Worm (Caenorhabditis elegans) whole organism, dauer: ENCODE data around the gene C29A12.22.

Experiments used
- unc-62 ChIP-seq: sonication (generic microtip); optimal IDR thresholded peaks from 2 replicates; lab custom pipeline; 2017; ENCODE audit warnings: missing biosample characterization, missing genetic modification reagents, missing genetic modification characterization

C29A12.22 gene

ce11 chrV:10811763-10812162 is at the start of gene C29A12.22:
Gene C29A12.22, plus strand, starts transcription at chrV:10812063.
- TF ChIP-seq unc-62 (GFP tag; lab: Kevin White, UChicago): no peak

DNA sequence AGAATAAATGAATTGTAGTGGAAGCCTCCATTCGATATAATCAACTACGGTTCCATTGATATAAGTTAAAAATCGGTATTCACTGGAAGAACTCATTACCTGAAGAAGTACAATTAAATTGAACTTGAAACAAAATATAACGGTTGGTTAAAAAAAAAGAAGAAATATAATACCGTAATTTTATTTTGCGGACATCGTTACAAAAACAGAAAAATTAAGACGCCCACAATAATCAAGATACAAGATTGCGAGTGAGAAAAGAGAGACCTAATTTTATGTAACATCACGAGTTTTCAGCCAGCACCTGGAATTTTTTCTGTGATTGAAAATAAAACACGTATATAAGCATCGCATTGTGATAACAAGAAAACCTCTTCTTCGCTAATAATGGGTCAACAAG is 49.2 kb upstream of the C29A12.22 start, which contains the start of gene sre-6:
TSS of gene sre-6 (minus strand) at position 101 of the 400 bp plus-strand sequence.
- TF ChIP-seq unc-62 (GFP tag; lab: Kevin White, UChicago): no peak

DNA sequence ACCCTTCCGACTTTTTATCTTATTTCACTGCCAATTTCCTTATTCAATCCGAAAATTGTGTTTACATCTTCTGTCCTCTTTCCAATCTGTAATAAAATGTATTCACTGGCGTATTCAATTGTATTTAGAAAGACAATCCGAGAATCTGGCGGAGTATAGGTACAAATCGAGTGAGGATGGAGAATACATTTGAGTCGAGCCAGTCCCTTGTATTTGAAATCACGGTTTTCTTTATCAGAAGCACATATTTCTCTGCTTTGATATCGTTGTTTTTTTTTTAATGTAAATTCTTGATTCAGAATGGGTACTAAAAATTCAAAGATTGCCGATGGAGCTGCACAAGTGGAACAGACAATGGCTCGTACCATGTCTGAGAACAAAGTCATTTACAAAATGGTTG is 47.8 kb upstream of the C29A12.22 start, which contains the start of gene ocr-1:
TSS of gene ocr-1 (plus strand) at position 301 of the 400 bp plus-strand sequence.
- TF ChIP-seq unc-62 (GFP tag; lab: Kevin White, UChicago): no peak

DNA sequence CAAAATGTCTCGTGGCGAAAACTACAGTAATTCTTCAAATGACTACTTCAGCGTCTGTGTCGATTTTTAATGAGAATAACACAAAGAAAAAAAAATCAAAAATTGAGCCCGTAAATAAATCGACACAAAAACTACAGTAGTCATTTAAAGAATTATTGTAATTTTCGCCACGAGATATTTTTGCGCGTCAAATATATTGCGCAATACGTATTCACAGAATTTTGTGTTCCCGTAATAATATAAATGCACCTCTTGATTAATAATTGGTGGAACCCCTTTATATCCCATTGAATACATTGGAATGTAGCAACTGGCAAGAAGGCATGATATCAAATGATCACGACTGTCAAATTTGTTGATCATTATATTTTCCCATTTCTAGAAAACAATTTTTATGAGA is 43.0 kb upstream of the C29A12.22 start:
- TF ChIP-seq unc-62 (GFP tag; lab: Kevin White, UChicago): no peak

- no peak for TF ChIP-seq unc-62 (GFP tag; lab: Kevin White, UChicago)
Observed at ce11 chrV:10770026-10770425, 41.8 kb upstream of the C29A12.22 start, which contains the start of the genes D1054.1 and pas-2. Gene D1054.1, minus strand, starts transcription at chrV:10770217. Gene pas-2, plus strand, starts transcription at chrV:10770368.

- TF ChIP-seq unc-62 (GFP tag; lab: Kevin White, UChicago): no peak
Observed at ce11 chrV:10771390-10771789, 40.5 kb upstream of the C29A12.22 start, which contains the start of gene D1054.3. Gene D1054.3, plus strand, starts transcription at chrV:10771451.

DNA sequence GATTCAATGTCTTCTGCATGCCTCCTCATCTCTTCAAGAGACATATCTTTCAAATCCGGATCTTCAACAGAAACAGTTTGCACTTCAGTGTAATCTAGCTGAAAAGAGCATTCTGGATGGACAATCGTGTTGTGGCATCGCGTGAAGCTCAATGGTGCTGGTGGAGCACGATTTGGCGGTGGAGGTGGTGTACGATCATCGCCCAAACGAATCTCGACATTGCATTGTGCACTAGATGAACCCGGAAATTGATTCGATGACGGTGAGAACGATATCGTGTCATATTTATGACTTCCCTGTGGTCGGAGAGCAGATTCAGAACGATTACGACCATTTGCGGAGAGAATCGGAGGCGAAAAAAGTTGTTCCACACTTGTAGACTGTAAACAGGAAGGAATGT is 38.6 kb upstream of the C29A12.22 start:
- no peak for TF ChIP-seq unc-62 (GFP tag; lab: Kevin White, UChicago)

DNA sequence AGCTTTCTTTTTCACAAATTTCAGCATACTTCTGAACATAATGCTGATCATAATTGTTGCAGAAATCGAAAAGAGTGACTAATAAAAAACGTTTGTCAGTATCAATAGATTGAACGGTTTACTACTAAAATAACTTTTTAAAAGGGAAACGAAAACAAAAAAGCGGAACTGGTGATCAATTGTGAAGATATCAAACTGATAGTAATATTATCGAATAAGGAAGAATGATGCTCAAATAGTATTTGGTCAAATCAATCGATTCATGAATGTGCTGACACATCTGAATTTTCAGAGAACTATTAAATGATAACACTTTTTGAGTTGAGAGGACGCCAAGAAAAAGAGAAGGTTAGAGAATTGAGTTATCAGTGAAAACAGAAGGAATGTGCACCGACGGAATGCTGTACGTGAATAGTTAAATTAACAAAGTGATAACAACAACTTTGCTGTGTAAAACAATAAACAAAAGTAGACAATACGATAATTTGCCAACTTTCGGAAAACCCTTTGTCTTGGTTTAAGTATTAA is 35.3 kb upstream of the C29A12.22 start, which contains the start of gene D1054.5:
TSS of gene D1054.5 (minus strand) at position 51 of the 528 bp plus-strand sequence.
- TF ChIP-seq unc-62 (GFP tag; lab: Kevin White, UChicago): no peak

- TF ChIP-seq unc-62 (GFP tag; lab: Kevin White, UChicago): no peak
Observed at ce11 chrV:10784011-10784410, 27.9 kb upstream of the C29A12.22 start, which contains the start of gene D1054.8. Gene D1054.8, plus strand, starts transcription at chrV:10784311.

- no peak for TF ChIP-seq unc-62 (GFP tag; lab: Kevin White, UChicago)
Observed at ce11 chrV:10790921-10791320, 20.9 kb upstream of the C29A12.22 start, which contains the start of gene D1054.9. Gene D1054.9, minus strand, starts transcription at chrV:10791057.

DNA sequence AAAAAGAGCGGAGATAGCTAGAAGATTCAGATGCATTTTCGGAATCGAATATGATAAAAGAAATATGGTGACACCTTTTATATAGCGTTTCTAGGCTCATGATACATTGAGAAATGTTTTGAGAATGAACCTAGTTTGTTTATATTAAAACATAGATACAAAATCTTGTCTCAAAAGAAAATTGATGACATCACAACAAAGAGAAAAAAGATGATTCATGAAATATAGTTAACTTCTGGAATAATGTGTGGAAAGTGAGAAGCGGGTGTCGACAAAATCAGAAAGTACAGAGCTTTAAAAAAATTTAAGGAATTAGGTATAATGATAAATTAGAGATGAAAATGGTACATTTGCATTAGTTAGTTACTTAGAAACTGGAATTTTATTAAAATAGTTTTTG is 19.1 kb upstream of the C29A12.22 start, which contains the start of gene D1054.10:
TSS of gene D1054.10 (minus strand) at position 101 of the 400 bp plus-strand sequence.
- no peak for TF ChIP-seq unc-62 (GFP tag; lab: Kevin White, UChicago)

DNA sequence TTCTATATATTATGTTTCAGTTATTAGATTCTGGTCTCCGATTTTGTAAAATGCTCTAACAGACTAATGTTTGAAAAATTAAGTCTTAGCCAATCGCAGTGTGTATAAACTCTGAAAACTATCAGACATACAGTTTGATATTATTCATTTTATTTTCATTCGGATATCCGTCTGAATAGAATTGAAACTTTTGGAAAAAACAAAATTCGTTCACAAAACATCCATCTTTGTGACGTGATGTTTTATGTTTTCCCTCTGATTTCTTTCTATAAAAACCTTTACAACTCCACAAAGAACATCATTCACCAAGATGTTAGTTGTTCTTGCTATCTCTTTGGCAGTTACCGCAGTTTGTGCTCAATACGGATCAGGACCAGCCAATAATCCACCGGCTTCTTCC is 18.4 kb upstream of the C29A12.22 start, which contains the start of gene ule-3:
TSS of gene ule-3 (plus strand) at position 301 of the 400 bp plus-strand sequence.
- TF ChIP-seq unc-62 (GFP tag; lab: Kevin White, UChicago): no peak

DNA sequence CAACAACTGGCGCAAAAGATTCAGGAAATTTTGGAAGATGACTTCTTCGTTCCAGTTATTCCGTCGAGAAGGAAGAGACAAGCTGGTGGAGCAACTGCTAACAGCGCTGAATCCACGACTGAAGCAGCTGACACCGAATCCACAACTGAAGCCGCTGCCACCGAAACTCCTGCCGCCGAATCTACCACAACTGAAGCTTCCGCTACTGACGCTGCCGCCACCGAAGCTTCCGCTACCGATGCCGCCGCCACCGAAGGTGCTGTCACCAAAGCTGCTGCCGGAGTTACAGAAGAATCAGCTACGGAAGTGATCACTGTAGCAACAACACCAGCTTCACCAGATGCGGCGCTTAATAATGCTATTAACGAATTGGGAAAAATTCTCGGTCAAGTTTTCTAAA is 17.4 kb upstream of the C29A12.22 start:
- no peak for TF ChIP-seq unc-62 (GFP tag; lab: Kevin White, UChicago)

DNA sequence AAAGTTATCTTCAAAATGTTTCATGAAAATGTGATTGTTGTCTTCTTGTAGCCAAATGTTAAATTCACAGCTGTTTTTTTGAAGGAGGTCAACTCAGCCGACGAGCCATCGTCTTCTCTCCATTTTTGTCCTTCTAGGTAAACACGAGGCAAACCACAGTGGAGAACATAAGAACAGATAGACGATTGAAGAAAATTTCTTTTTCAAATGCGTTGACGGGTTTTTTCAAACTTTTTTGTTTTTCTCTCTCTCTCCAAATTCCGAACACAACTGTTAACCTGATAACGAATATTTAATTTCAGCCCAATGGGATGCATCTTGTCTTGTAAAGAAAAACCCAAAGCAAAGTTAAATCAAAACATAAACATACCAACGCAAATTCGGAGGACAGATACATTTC is 16.4 kb upstream of the C29A12.22 start, which contains the start of gene D1054.19:
TSS of gene D1054.19 (plus strand) at position 301 of the 400 bp plus-strand sequence.
- no peak for TF ChIP-seq unc-62 (GFP tag; lab: Kevin White, UChicago)

DNA sequence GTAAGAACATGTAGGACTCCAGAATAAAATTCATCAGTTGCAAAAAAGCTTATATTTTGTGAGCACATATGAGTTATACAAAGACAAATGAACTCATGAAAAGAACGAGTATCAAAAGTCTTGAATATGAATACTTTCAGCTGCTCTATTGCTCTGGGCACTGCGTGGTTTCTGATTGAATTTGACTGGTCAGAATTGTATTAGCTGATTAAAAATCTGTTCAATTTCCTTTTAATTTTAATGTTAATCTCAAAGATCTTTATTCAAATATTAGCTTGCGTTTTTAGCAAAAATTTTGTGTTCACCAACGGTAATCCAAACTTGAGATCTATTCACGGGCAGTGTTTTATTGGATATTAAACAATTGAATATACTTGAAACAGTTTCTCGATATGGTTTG is 13.8 kb upstream of the C29A12.22 start, which contains the start of gene srh-184:
TSS of gene srh-184 (minus strand) at position 101 of the 400 bp plus-strand sequence.
- TF ChIP-seq unc-62 (GFP tag; lab: Kevin White, UChicago): no peak

DNA sequence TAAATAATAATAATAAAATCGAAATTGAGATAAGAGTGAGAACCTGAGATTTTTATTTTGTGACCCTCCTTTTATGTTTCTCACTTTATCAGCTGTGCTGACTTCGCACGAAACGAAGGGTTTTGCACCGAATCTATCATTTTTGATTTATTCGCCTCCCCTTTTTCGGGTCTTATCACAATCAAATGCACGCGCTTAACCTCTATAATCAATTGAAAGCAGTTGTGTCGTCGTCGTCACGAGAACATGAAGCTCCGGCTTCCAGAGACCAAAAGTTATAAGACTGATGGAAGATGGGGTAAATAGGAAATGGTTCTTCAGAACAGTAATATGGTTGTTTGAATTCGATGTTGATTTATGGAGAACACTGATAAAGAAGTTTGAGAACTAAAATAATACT is 10.7 kb upstream of the C29A12.22 start, which contains the start of gene D1054.18:
TSS of gene D1054.18 (minus strand) at position 45 of the 400 bp plus-strand sequence.
- TF ChIP-seq unc-62 (GFP tag; lab: Kevin White, UChicago): no peak
